Fruit fly (Drosophila melanogaster) whole organism, adult: ENCODE measurements around the gene asf1.

ENCODE experiments used
- Mnt ChIP-seq: fragments of 200-800 bp; sonication (Bioruptor generic); optimal IDR thresholded peaks from 2 replicates; lab custom pipeline; 2016; ENCODE audit warnings: missing biosample characterization, mild to moderate bottlenecking, missing genetic modification characterization
- cnc ChIP-seq, 2 experiments: fragments of >200 bp; optimal IDR thresholded peaks; 2 replicates each; lab custom pipeline; 2017
- toe ChIP-seq: fragments of 200-800 bp; sonication (Bioruptor generic); optimal IDR thresholded peaks from 2 replicates; lab custom pipeline; 2016; ENCODE audit warnings: missing biosample characterization, missing genetic modification characterization

- TF ChIP-seq Mnt (GFP tag; lab: Kevin White, UChicago) (peak; percentile 23), cnc (optimal IDR thresholded peaks at IDR 0.05; lab: Kevin White, UChicago) (no peak), toe (no peak)
These were observed at the start of gene asf1 for dm6 chr3L:19618072-19618958.
